Worm (Caenorhabditis elegans) whole organism, young adult: ENCODE measurements around the gene F59B8.1.

Experiments used
- F55B11.4 ChIP-seq: sonication (generic microtip); optimal IDR thresholded peaks from 2 replicates; lab custom pipeline; 2016; ENCODE audit warnings: missing compliant biosample characterization, missing genetic modification characterization, borderline replicate concordance; ENCODE audit not compliant: insufficient read depth
- F57C9.4 ChIP-seq: sonication (generic microtip); optimal IDR thresholded peaks from 2 replicates; lab custom pipeline; 2017; ENCODE audit warnings: mild to moderate bottlenecking, missing genetic modification characterization, missing compliant biosample characterization
- egl-44 ChIP-seq: fragments of 200-800 bp; sonication (Bioruptor generic); IDR thresholded peaks from 2 replicates; pipeline ENCODE4 v1.3.6; 2022; ENCODE audit warnings: missing genetic modification reagents, missing genetic modification characterization, missing compliant biosample characterization
- nhr-90 ChIP-seq: sonication (generic microtip); optimal IDR thresholded peaks from 2 replicates; lab custom pipeline; 2016; ENCODE audit warnings: missing genotype, mild to moderate bottlenecking, missing genetic modification characterization, missing compliant biosample characterization
- tbp1 ChIP-seq: fragments of 200-800 bp; sonication (Bioruptor generic); optimal IDR thresholded peaks from 2 replicates; lab custom pipeline; 2018; ENCODE audit warnings: mild to moderate bottlenecking, missing genetic modification characterization, missing compliant biosample characterization
- unc-130 ChIP-seq: sonication (generic microtip); optimal IDR thresholded peaks from 2 replicates; lab custom pipeline; 2016; ENCODE audit warnings: missing genetic modification reagents, missing genetic modification characterization, missing compliant biosample characterization
- xnd-1 ChIP-seq: sonication (generic microtip); optimal IDR thresholded peaks from 2 replicates; lab custom pipeline; 2016; ENCODE audit warnings: missing genotype, missing genetic modification reagents, missing genetic modification characterization, missing compliant biosample characterization

ce11 chrIV:9396118-9396517 lies 31.9 kb upstream of the F59B8.1 start, which contains the start of gene col-121:
- TF ChIP-seq nhr-90 (tag; lab: Kevin White, UChicago) = no peak
- no peak for TF ChIP-seq tbp1 (GFP tag; lab: Kevin White, UChicago)
- no peak for TF ChIP-seq xnd-1 (tag; lab: Kevin White, UChicago)
- no peak for TF ChIP-seq egl-44 (GFP tag; lab: Robert Waterston, UW)
- TF ChIP-seq F55B11.4 (tag; lab: Kevin White, UChicago) = no peak
- TF ChIP-seq unc-130 (GFP tag; lab: Kevin White, UChicago) = no peak
- TF ChIP-seq F57C9.4 (tag; lab: Kevin White, UChicago) = no peak
